Worm (Caenorhabditis elegans): ENCODE results near the gene C07B5.6.

ce11 chrX:9539294-9540030 is 20.6 kb downstream of the C07B5.6 start, which contains the start of gene nuc-1:
- TF ChIP-seq skn-1 (tag; optimal IDR thresholded peaks at IDR 0.05) = no peak
- no peak for TF ChIP-seq F13H6.1 (tag; optimal IDR thresholded peaks at IDR 0.05)
- no peak for TF ChIP-seq lin-13 (GFP tag; optimal IDR thresholded peaks at IDR 0.05)
